Worm (Caenorhabditis elegans) whole organism, L2 larva: ENCODE results near the gene T16G12.4.

ENCODE experiments used
- C34F6.9 ChIP-seq: fragments of 150-350 bp; optimal IDR thresholded peaks from 2 replicates; lab custom pipeline; 2014; ENCODE audit warnings: missing biosample characterization, missing genetic modification characterization
- F13H6.1 ChIP-seq: sonication (generic microtip); optimal IDR thresholded peaks from 2 replicates; lab custom pipeline; 2016; ENCODE audit warnings: missing genetic modification characterization, missing compliant biosample characterization
- R02D3.7 ChIP-seq: fragments of 150-350 bp; optimal IDR thresholded peaks from 2 replicates; lab custom pipeline; 2014; ENCODE audit warnings: missing biosample characterization, missing genetic modification characterization
- aly-2 ChIP-seq: fragments of 150-350 bp; optimal IDR thresholded peaks from 2 replicates; lab custom pipeline; 2014; ENCODE audit warnings: missing biosample characterization, missing genetic modification characterization
- ama-1 ChIP-seq: fragments of 150-350 bp; optimal IDR thresholded peaks from 2 replicates; lab custom pipeline; 2018; ENCODE audit warnings: inconsistent platforms
- blmp-1 ChIP-seq: sonication (generic microtip); optimal IDR thresholded peaks from 2 replicates; lab custom pipeline; 2017; ENCODE audit warnings: missing genetic modification characterization, mild to moderate bottlenecking, missing compliant biosample characterization, antibody characterized with exemption, moderate library complexity; ENCODE audit not compliant: insufficient read depth
- ceh-16 ChIP-seq: fragments of 150-350 bp; optimal IDR thresholded peaks from 2 replicates; lab custom pipeline; 2014; ENCODE audit warnings: missing biosample characterization, missing genetic modification characterization
- ceh-82 ChIP-seq: fragments of 150-350 bp; optimal IDR thresholded peaks from 2 replicates; lab custom pipeline; 2014; ENCODE audit warnings: missing biosample characterization, missing genetic modification characterization
- crh-2 ChIP-seq: sonication (generic microtip); optimal IDR thresholded peaks from 2 replicates; lab custom pipeline; 2017; ENCODE audit warnings: missing biosample characterization, missing genetic modification characterization
- egl-27 ChIP-seq: sonication (generic microtip); optimal IDR thresholded peaks from 3 replicates; lab custom pipeline; 2017; ENCODE audit warnings: missing biosample characterization, missing genetic modification reagents, missing genetic modification characterization
- fos-1 ChIP-seq: fragments of 150-350 bp; optimal IDR thresholded peaks from 2 replicates; lab custom pipeline; 2014; ENCODE audit warnings: missing biosample characterization, missing genetic modification characterization
- gmeb-1 ChIP-seq: fragments of 150-350 bp; optimal IDR thresholded peaks from 2 replicates; lab custom pipeline; 2014; ENCODE audit warnings: missing biosample characterization, missing genetic modification characterization
- lin-11 ChIP-seq: fragments of 150-350 bp; sonication (generic microtip); optimal IDR thresholded peaks from 2 replicates; lab custom pipeline; 2014; ENCODE audit warnings: missing biosample characterization, missing genetic modification characterization, inconsistent platforms, mixed read lengths
- lin-13 ChIP-seq: fragments of 150-350 bp; optimal IDR thresholded peaks from 2 replicates; lab custom pipeline; 2014; ENCODE audit warnings: missing biosample characterization, missing genetic modification reagents, missing genetic modification characterization
- lsy-2 ChIP-seq, 2 experiments: fragments of 150-350 bp in 1 of 2; sonication (generic microtip) in 1 of 2; optimal IDR thresholded peaks; 2 replicates each; lab custom pipeline; 2014 to 2017; ENCODE audit warnings: missing biosample characterization in 2 of 2, missing genetic modification characterization in 2 of 2
- mab-5 ChIP-seq: fragments of 150-350 bp; optimal IDR thresholded peaks from 2 replicates; lab custom pipeline; 2014; ENCODE audit warnings: missing biosample characterization, missing genetic modification characterization
- mbf-1 ChIP-seq: sonication (generic microtip); optimal IDR thresholded peaks from 2 replicates; lab custom pipeline; 2017; ENCODE audit warnings: missing biosample characterization, missing genetic modification characterization
- mdl-1 ChIP-seq, 2 experiments: fragments of 150-350 bp in 1 of 2; sonication (generic microtip) in 1 of 2; optimal IDR thresholded peaks; 2 replicates each; lab custom pipeline; 2017; ENCODE audit warnings: missing biosample characterization in 2 of 2, missing genetic modification characterization in 2 of 2
- nhr-10 ChIP-seq: sonication (generic microtip); optimal IDR thresholded peaks from 2 replicates; lab custom pipeline; 2017; ENCODE audit warnings: missing biosample characterization, missing genetic modification characterization
- nhr-11 ChIP-seq: fragments of 150-350 bp; optimal IDR thresholded peaks from 2 replicates; lab custom pipeline; 2014; ENCODE audit warnings: missing biosample characterization, missing genetic modification characterization
- nhr-12 ChIP-seq: fragments of 150-350 bp; optimal IDR thresholded peaks from 2 replicates; lab custom pipeline; 2014; ENCODE audit warnings: missing biosample characterization, missing genetic modification characterization
- nhr-129 ChIP-seq: fragments of 150-350 bp; optimal IDR thresholded peaks from 2 replicates; lab custom pipeline; 2014; ENCODE audit warnings: missing biosample characterization, missing genetic modification characterization
- nhr-21 ChIP-seq: fragments of 150-350 bp; optimal IDR thresholded peaks from 2 replicates; lab custom pipeline; 2014; ENCODE audit warnings: missing biosample characterization, missing genetic modification characterization
- nhr-237 ChIP-seq: fragments of 150-350 bp; optimal IDR thresholded peaks from 2 replicates; lab custom pipeline; 2014; ENCODE audit warnings: missing biosample characterization, missing genetic modification characterization
- nhr-6 ChIP-seq: fragments of 150-350 bp; optimal IDR thresholded peaks from 2 replicates; lab custom pipeline; 2014; ENCODE audit warnings: missing biosample characterization, missing genetic modification characterization
- nhr-77 ChIP-seq: fragments of 150-350 bp; optimal IDR thresholded peaks from 2 replicates; lab custom pipeline; 2014; ENCODE audit warnings: missing biosample characterization, missing genetic modification characterization
- peb-1 ChIP-seq: fragments of 150-350 bp; optimal IDR thresholded peaks from 2 replicates; lab custom pipeline; 2014; ENCODE audit warnings: missing biosample characterization, missing genetic modification characterization
- sem-4 ChIP-seq: fragments of 150-350 bp; optimal IDR thresholded peaks from 2 replicates; lab custom pipeline; 2014; ENCODE audit warnings: missing biosample characterization, missing genetic modification reagents, missing genetic modification characterization
- skn-1 ChIP-seq: sonication (generic microtip); optimal IDR thresholded peaks from 2 replicates; lab custom pipeline; 2017; ENCODE audit warnings: missing biosample characterization, missing genetic modification characterization
- sma-3 ChIP-seq: sonication (generic microtip); optimal IDR thresholded peaks from 2 replicates; lab custom pipeline; 2016; ENCODE audit warnings: missing genetic modification reagents, missing genetic modification characterization, missing compliant biosample characterization
- unc-39 ChIP-seq: fragments of 150-350 bp; optimal IDR thresholded peaks from 2 replicates; lab custom pipeline; 2014; ENCODE audit warnings: missing biosample characterization, missing genetic modification characterization
- unc-55 ChIP-seq: fragments of 150-350 bp; sonication (generic microtip); optimal IDR thresholded peaks from 3 replicates; lab custom pipeline; 2014; ENCODE audit warnings: missing biosample characterization, missing genetic modification reagents, missing genetic modification characterization
- unc-62 ChIP-seq: fragments of 150-350 bp; optimal IDR thresholded peaks from 2 replicates; lab custom pipeline; 2014; ENCODE audit warnings: missing biosample characterization, missing genetic modification reagents, missing genetic modification characterization
- zag-1 ChIP-seq: fragments of 150-350 bp; optimal IDR thresholded peaks from 2 replicates; lab custom pipeline; 2014; ENCODE audit warnings: missing biosample characterization, missing genetic modification characterization

Gene T16G12.4

DNA sequence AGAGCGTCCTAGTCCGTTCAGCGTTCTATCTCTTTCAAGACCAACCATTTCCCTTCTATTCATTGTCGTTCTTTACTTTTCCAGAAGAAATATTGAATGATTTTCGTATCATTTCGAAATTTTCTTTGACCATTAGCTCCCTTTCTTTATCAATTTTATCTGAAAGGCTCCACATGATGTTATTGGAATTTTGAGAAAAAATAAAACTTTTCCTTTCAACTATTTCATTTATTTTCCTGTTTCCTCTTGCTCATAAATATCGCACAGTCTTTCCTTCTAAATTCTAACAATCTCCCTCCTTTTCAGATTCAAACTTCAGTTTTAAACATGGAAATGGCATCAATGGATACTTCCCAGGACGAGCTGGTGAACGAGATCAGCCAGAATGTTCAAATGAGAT lies at the start of gene T16G12.4:
Gene T16G12.4, plus strand, starts transcription at position 301 of the 400 bp plus-strand sequence.
- TF ChIP-seq gmeb-1 (tag; lab: Kevin White, UChicago) (no peak), R02D3.7 (tag; lab: Kevin White, UChicago) (no peak), sem-4 (tag; lab: Kevin White, UChicago) (no peak), lin-13 (GFP tag; lab: Kevin White, UChicago) (no peak), sma-3 (no peak)

DNA sequence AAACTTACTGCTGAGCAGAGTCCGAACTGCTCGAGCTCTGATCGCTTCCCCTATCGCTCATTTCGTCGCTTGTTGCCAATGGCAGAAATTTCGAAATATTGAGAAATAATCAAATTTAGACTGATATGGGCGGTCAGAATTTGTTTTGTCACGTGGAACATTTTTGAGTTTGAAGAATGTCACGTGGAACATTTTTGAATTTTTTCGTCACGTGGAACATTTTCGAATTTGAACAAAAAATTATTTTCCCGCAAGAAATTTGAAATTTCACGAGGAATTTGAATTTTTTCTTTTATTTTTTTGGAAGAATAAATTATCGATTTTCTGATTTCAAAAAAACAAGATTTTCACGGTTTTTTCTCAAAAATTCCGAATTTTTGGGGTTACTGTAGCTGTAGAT lies 47.5 kb upstream of the T16G12.4 start, which contains the start of gene fbxa-155:
Gene fbxa-155, minus strand, starts transcription at position 101 of the 400 bp plus-strand sequence.
- TF ChIP-seq F13H6.1 (tag; lab: Kevin White, UChicago) (no peak), nhr-6 (no peak), mbf-1 (tag; lab: Kevin White, UChicago) (no peak), nhr-21 (tag; lab: Kevin White, UChicago) (no peak), unc-55 (GFP tag; lab: Kevin White, UChicago) (no peak), nhr-12 (no peak), peb-1 (tag; lab: Kevin White, UChicago) (no peak), mdl-1 (tag; optimal IDR thresholded peaks at IDR 0.05; lab: Kevin White, UChicago) (no peak), blmp-1 (no peak), nhr-237 (tag; lab: Kevin White, UChicago) (no peak), ceh-82 (tag; lab: Kevin White, UChicago) (no peak), lin-11 (tag; lab: Kevin White, UChicago) (no peak), sem-4 (tag; lab: Kevin White, UChicago) (no peak), lin-13 (GFP tag; lab: Kevin White, UChicago) (no peak), R02D3.7 (tag; lab: Kevin White, UChicago) (no peak)

DNA sequence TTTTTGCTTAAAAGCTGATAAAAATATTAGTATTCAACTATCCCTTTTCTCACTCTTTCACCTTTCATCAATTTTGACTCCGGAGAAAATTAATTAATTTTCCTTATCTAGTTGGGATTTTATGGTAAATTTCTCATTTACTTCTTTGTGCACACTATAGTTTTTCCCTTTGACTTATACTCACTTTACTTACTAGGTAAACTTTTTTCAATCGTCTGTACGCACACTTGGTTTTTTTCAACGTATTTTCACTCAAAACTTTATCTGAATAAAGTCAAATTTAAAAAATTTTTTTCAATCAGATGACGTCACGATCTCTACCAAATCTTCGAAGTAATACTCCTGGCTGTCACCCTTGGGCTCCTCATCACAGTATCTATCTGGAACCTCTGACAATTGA lies 45.5 kb upstream of the T16G12.4 start, which contains the start of gene C05B5.16:
Gene C05B5.16, plus strand, starts transcription at position 301 of the 400 bp plus-strand sequence.
- no peak for TF ChIP-seq aly-2 (tag; lab: Kevin White, UChicago)

DNA sequence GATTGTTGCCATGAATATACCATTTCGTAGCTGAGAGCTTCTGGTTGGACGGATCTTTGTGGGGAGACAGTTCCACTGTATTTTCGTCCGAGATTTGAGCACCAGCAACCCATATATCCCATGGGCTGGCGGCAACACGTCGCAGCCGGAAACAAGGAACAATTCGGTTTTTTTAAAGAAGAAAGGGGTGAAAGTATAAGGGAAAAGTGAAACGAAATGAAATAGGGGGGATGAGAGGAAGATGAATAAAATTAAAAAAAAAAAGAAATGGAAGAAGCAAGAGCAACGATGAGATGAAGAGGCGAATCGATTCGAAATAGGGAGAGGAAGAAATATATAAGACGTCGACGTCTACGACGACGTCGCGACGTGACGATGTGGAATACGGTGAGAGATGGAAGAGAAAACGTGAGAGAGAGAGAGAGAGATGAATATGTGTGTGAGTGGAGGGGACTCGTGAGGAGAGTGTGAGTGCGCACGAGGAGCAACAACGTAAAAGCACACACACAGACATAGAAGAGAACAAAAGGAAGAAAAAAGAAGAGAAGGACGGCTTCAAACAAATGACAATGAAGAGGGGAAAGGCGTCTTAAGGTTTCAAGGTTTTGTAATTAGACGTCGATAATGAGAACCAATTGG lies 41.1 kb upstream of the T16G12.4 start, which contains the start of gene rgs-1:
Gene rgs-1, minus strand, starts transcription at position 146 of the 639 bp plus-strand sequence.
- TF ChIP-seq unc-39 (tag; lab: Kevin White, UChicago) (no peak), mab-5 (tag; lab: Kevin White, UChicago) (no peak), nhr-11 (tag; lab: Kevin White, UChicago) (no peak), mbf-1 (tag; lab: Kevin White, UChicago) (no peak), ceh-82 (tag; lab: Kevin White, UChicago) (no peak), fos-1 (tag; lab: Kevin White, UChicago) (peak; percentile 9), nhr-10 (tag; lab: Kevin White, UChicago) (no peak), ceh-16 (tag; lab: Kevin White, UChicago) (no peak), crh-2 (peak; percentile 77), blmp-1 (no peak), nhr-77 (tag; lab: Kevin White, UChicago) (no peak), lin-11 (tag; lab: Kevin White, UChicago) (peak; percentile 44), zag-1 (tag; lab: Kevin White, UChicago) (peak; percentile 42), mdl-1 (tag; optimal IDR thresholded peaks at IDR 0.05; lab: Kevin White, UChicago) (peak in 1 of 2 experiments; percentile 76), sem-4 (tag; lab: Kevin White, UChicago) (peak; percentile 2), C34F6.9 (peak; percentile 79), unc-55 (GFP tag; lab: Kevin White, UChicago) (peak; percentile 89), skn-1 (no peak), lin-13 (GFP tag; lab: Kevin White, UChicago) (peak; percentile 33), nhr-6 (peak; percentile 37), nhr-129 (tag; lab: Kevin White, UChicago) (peak; percentile 69), egl-27 (tag; lab: Kevin White, UChicago) (no peak), lsy-2 (tag; optimal IDR thresholded peaks at IDR 0.05; lab: Kevin White, UChicago) (peak in 1 of 2 experiments; percentile 62)

DNA sequence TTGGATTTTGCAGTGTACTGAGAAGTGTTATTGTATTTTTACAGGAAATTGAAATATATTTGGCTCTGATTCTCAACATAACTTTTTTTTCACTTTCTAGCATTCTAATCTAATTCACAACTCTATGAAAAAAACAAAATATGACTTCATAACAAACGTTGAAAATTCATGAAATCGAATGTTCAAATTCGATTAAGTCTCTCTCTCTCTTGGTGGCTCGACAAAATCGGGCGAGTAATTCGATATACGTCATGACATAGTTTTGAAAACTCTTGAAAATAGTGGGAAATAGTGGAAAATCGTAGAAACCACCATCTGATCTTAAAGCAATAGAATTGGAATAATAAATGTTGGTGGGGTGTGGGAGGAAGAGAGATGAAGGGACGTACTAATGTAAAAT lies 39.6 kb upstream of the T16G12.4 start:
- TF ChIP-seq crh-2 (no peak), lsy-2 (tag; optimal IDR thresholded peaks at IDR 0.05; lab: Kevin White, UChicago) (no peak), lin-11 (tag; lab: Kevin White, UChicago) (no peak), gmeb-1 (tag; lab: Kevin White, UChicago) (no peak), mbf-1 (tag; lab: Kevin White, UChicago) (no peak), mab-5 (tag; lab: Kevin White, UChicago) (no peak), ama-1 (lab: Kevin White, UChicago) (no peak), peb-1 (tag; lab: Kevin White, UChicago) (no peak), mdl-1 (tag; optimal IDR thresholded peaks at IDR 0.05; lab: Kevin White, UChicago) (no peak), nhr-129 (tag; lab: Kevin White, UChicago) (no peak), unc-62 (GFP tag; lab: Kevin White, UChicago) (no peak), nhr-21 (tag; lab: Kevin White, UChicago) (no peak), unc-55 (GFP tag; lab: Kevin White, UChicago) (no peak), blmp-1 (no peak)
